Worm (Caenorhabditis elegans) whole organism, midembryonic: Measurements from ENCODE around the gene srsx-37.
"Not testable (repeated sequence)": the region's sequence is repeated elsewhere in the genome, so short reads cannot be mapped to it uniquely, and the experiment has no call there.

Experiments
- T22C8.4 ChIP-seq: fragments of 200-800 bp; sonication (Bioruptor generic); IDR thresholded peaks from 2 replicates; pipeline ENCODE4 v1.3.6; 2022; ENCODE audit warnings: missing genetic modification characterization, missing compliant biosample characterization
- cog-1 ChIP-seq: sonication (generic microtip); optimal IDR thresholded peaks from 2 replicates; lab custom pipeline; 2016; ENCODE audit warnings: missing genetic modification characterization, missing compliant biosample characterization
- flt-1 ChIP-seq: fragments of 200-800 bp; sonication (Bioruptor generic); IDR thresholded peaks from 2 replicates; pipeline ENCODE4 v1.3.6; 2022; ENCODE audit warnings: missing genetic modification characterization, missing compliant biosample characterization
- klf-2 ChIP-seq: fragments of 200-800 bp; sonication (Bioruptor generic); conservative IDR thresholded peaks from 2 replicates; pipeline ENCODE4 v1.3.6; 2022; ENCODE audit warnings: missing genetic modification reagents, missing genetic modification characterization, missing compliant biosample characterization
- med-1 ChIP-seq: sonication (generic microtip); optimal IDR thresholded peaks from 2 replicates; lab custom pipeline; 2017; ENCODE audit warnings: missing genetic modification characterization, mild to moderate bottlenecking, missing compliant biosample characterization, antibody characterized with exemption, missing genetic modification reagents; ENCODE audit not compliant: insufficient read depth
- ref-1 ChIP-seq: fragments of 200-800 bp; sonication (Bioruptor generic); conservative IDR thresholded peaks from 2 replicates; pipeline ENCODE4 v1.3.6; 2022; ENCODE audit warnings: missing genetic modification reagents, missing genetic modification characterization, missing compliant biosample characterization
- tab-1 ChIP-seq: fragments of 200-800 bp; sonication (Bioruptor generic); IDR thresholded peaks from 2 replicates; pipeline ENCODE4 v1.3.6; 2022; ENCODE audit warnings: missing genetic modification characterization, missing compliant biosample characterization
- ztf-23 ChIP-seq: fragments of 200-800 bp; sonication (Bioruptor generic); IDR thresholded peaks from 2 replicates; pipeline ENCODE4 v1.3.6; 2022; ENCODE audit warnings: missing genetic modification reagents, missing genetic modification characterization, missing compliant biosample characterization
- ztf-29 ChIP-seq: fragments of 200-800 bp; sonication (Bioruptor generic); IDR thresholded peaks from 2 replicates; pipeline ENCODE4 v1.3.6; 2022; ENCODE audit warnings: missing genetic modification reagents, missing genetic modification characterization, missing compliant biosample characterization

The srsx-37 gene

DNA sequence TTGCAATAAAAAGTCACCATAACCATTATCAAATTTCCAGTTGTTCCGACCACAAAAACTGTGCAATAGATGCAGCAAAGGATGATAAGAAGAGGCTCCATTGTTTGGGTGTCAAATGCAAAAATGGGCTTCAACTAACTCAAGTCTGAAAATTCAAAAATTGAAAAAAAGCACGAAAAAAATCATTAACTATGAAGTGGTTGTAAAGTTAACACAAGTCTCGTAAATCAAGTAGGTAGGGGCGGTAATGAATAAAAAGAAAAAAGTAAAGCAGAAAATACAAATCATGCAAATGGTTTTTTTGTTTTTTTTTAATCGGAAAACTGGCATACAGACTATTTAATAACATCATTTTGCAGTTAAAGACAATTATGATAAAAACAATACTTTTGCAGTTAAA, 2.3 kb downstream of the srsx-37 start, which contains the start of gene srsx-39:
srsx-39 (minus strand) TSS at position 101 of the 400 bp plus-strand sequence.
- not testable (repeated sequence) for TF ChIP-seq med-1 (GFP tag; lab: Kevin White, UChicago); cog-1; klf-2

DNA sequence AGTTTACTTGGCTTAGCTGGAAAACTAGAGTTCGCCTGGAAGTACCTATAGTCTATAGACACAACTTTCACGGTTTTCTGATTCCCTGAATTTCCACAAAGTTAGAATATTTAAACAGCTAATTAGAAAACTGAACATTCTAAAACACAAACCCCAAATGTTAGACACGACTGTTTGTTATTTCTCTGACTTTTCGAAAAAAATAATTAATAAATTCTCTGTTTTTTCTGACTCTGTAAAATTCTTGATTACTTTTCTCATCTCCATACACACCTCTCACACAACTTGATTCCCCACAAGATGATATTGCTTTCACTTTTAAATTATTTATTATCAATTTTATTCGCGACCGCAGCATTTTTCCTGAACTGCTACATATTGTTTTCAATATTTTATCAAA, 5.4 kb downstream of the srsx-37 start, which contains the start of gene srbc-75:
srbc-75 (plus strand) TSS at position 301 of the 400 bp plus-strand sequence.
- TF ChIP-seq ztf-23 (GFP tag; lab: Robert Waterston, UW) (no peak), ztf-29 (GFP tag; lab: Robert Waterston, UW) (no peak), tab-1 (GFP tag; lab: Robert Waterston, UW) (no peak), med-1 (GFP tag; lab: Kevin White, UChicago) (no peak), ref-1 (no peak), T22C8.4 (no peak), flt-1 (GFP tag; lab: Robert Waterston, UW) (no peak), cog-1 (no peak)

DNA sequence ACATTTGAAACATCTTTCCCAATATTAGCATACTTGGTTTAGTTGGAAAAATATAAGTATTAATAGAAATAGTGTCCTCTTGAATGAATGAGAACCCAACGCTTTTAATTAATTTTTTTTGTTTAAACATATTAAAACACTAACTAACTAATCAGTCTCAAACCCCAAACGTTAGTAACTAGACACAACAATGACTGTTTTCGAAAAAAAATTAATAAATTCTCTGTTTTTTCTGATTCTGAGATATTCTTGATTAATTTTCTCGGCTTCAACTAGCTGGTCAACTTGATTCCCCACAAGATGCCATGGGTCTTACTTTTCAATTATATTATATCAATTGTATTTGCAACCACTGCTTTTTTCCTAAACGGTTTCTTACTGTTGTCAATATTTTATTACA, 6.9 kb downstream of the srsx-37 start, which contains the start of gene srbc-76:
srbc-76 (plus strand) TSS at position 301 of the 400 bp plus-strand sequence.
- TF ChIP-seq med-1 (GFP tag; lab: Kevin White, UChicago) (no peak), klf-2 (no peak), tab-1 (GFP tag; lab: Robert Waterston, UW) (no peak), ztf-23 (GFP tag; lab: Robert Waterston, UW) (no peak), T22C8.4 (no peak), ztf-29 (GFP tag; lab: Robert Waterston, UW) (no peak)

DNA sequence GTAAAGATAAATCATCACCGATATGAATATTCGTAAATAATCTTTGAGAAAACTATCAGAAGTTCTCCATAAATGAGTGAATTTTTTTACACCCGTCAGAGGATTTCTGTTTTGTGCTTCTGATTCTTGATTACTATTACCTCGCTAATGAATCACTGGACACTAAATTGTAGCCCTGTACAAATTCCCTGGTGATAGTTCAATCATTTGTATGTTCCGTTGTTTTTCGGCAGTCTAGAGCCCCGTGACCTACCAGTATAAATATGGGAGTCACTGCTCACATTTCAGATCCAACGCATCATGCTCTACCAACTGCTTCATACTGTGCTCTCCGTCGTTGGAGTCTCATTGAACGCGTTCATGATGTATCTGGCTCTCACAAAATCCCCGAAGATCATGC, 8.6 kb downstream of the srsx-37 start, which contains the start of gene srd-28:
srd-28 (plus strand) TSS at position 301 of the 400 bp plus-strand sequence.
- not testable (repeated sequence) for TF ChIP-seq med-1 (GFP tag; lab: Kevin White, UChicago); cog-1; klf-2

DNA sequence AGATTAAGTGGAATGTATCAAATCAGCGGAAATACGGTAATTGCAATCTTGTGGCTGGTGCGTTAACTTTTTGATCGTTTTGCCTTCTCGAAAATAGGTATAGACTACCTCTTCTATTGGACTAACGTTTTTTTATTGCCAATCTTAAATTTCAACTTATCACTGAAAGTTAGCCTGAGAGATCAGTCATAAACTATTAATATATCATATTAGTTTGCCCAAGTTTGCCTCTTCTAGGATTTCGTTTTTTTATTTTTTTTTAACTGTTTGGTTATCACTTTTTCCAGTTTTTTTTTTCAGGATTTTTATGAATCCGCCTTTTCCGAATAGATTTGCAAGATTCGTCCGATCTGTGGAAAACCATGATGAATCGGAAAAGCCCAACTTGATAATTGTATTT, 14.5 kb downstream of the srsx-37 start, which contains the start of gene kin-30:
kin-30 (plus strand) TSS at position 301 of the 400 bp plus-strand sequence.
- no peak for TF ChIP-seq flt-1 (GFP tag; lab: Robert Waterston, UW)
- TF ChIP-seq ztf-29 (GFP tag; lab: Robert Waterston, UW) = no peak
- no peak for TF ChIP-seq med-1 (GFP tag; lab: Kevin White, UChicago)
- no peak for TF ChIP-seq ztf-23 (GFP tag; lab: Robert Waterston, UW)
- TF ChIP-seq T22C8.4 = no peak
- TF ChIP-seq klf-2 = no peak
- TF ChIP-seq tab-1 (GFP tag; lab: Robert Waterston, UW) = no peak
- no peak for TF ChIP-seq cog-1
- no peak for TF ChIP-seq ref-1

DNA sequence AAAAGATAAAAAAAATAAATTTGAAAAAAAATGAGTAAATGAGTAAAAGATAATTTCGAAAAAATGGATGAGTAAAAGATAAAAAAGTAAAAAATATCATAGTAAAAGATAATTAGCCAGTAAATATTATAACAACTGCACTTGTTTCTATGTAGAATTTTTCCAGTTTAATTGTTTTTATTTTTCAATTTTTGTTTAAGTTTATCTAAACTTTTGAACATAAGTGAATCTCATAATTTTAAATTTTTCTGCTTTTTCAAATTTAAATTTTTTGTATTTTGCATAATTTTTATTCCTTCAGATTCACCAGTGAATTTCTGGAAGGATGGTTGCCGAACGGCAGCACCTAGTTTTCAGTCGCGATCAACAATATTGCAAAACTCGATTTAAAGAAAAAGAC, 17.7 kb downstream of the srsx-37 start, which contains the start of gene chil-12:
chil-12 (plus strand) TSS at position 301 of the 400 bp plus-strand sequence.
- no peak for TF ChIP-seq ztf-23 (GFP tag; lab: Robert Waterston, UW)
- no peak for TF ChIP-seq med-1 (GFP tag; lab: Kevin White, UChicago)
- no peak for TF ChIP-seq klf-2
- TF ChIP-seq ztf-29 (GFP tag; lab: Robert Waterston, UW) = no peak
- TF ChIP-seq flt-1 (GFP tag; lab: Robert Waterston, UW) = no peak
- TF ChIP-seq cog-1 = no peak
- TF ChIP-seq T22C8.4 = no peak
- TF ChIP-seq tab-1 (GFP tag; lab: Robert Waterston, UW) = no peak
- no peak for TF ChIP-seq ref-1

DNA sequence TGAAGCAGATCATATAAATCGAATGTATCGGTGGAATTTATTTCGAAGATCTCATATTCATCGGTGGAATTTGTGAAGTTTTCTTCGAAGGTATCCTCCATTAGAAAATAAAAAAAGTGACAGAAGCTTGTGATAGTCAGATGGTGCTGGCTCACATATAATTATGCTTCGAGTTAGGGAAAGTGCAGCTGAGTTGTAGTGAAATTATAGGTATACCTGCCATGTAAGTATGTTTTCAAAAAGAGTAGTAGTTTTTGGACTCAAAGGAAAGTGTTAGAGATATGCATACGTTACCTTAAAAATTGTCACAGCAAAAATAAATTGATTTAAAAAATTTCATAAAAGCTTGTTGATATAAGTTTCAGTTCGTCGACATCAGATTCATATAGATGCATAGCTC, 18.7 kb downstream of the srsx-37 start, which contains the start of gene srw-11:
srw-11 (minus strand) TSS at position 101 of the 400 bp plus-strand sequence.
- TF ChIP-seq ref-1 (no peak), med-1 (GFP tag; lab: Kevin White, UChicago) (no peak), ztf-23 (GFP tag; lab: Robert Waterston, UW) (no peak), klf-2 (no peak), cog-1 (no peak), T22C8.4 (no peak), flt-1 (GFP tag; lab: Robert Waterston, UW) (no peak), ztf-29 (GFP tag; lab: Robert Waterston, UW) (no peak), tab-1 (GFP tag; lab: Robert Waterston, UW) (no peak)

DNA sequence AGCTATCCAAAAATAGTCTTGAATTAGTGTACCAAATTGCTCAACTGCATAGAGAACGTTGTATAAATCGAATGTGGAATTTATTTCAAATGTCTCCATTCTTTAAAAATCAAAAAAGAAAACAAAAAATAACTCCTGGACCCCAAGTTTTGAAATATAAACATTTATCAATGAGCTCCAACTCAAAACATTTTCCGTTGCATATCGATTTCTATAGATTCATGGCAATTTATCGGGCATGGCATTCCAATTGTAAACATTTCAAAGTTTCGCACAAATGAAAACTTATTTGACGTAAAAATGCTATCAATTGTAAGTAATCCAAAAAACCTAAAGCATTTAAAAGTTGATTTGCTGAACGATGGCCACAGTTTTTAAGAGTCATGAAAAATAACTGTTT, 20.4 kb downstream of the srsx-37 start, which contains the start of gene srw-12:
srw-12 (minus strand) TSS at position 101 of the 400 bp plus-strand sequence.
- no peak for TF ChIP-seq T22C8.4
- no peak for TF ChIP-seq flt-1 (GFP tag; lab: Robert Waterston, UW)
- TF ChIP-seq tab-1 (GFP tag; lab: Robert Waterston, UW) = no peak
- no peak for TF ChIP-seq ref-1
- TF ChIP-seq klf-2 = no peak
- no peak for TF ChIP-seq ztf-29 (GFP tag; lab: Robert Waterston, UW)
- no peak for TF ChIP-seq ztf-23 (GFP tag; lab: Robert Waterston, UW)
- no peak for TF ChIP-seq cog-1
- TF ChIP-seq med-1 (GFP tag; lab: Kevin White, UChicago) = no peak

DNA sequence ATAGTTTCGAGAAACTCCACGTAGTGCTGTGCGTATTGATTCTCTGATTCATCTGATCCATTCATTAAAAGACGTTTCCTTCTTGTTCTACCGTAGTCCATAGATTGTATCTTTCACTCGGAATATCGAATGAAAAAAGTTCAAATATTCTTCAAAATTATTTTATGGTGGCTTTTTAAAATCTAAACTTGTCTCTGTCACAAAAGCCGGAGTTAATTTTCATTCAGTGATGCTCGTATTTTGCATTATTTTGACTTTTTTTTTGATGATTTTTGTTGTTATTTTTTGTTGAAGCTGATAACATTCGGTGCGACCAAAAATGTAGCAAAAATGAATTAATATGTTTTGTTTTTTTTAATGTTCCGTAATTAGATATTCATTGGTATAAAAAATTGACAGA, 23.3 kb downstream of the srsx-37 start, which contains the start of gene nhr-164:
nhr-164 (minus strand) TSS at position 101 of the 400 bp plus-strand sequence.
- TF ChIP-seq flt-1 (GFP tag; lab: Robert Waterston, UW) = no peak
- TF ChIP-seq tab-1 (GFP tag; lab: Robert Waterston, UW) = no peak
- no peak for TF ChIP-seq T22C8.4
- no peak for TF ChIP-seq ref-1
- no peak for TF ChIP-seq med-1 (GFP tag; lab: Kevin White, UChicago)
- TF ChIP-seq cog-1 = no peak
- TF ChIP-seq klf-2 = no peak
- TF ChIP-seq ztf-29 (GFP tag; lab: Robert Waterston, UW) = no peak
- no peak for TF ChIP-seq ztf-23 (GFP tag; lab: Robert Waterston, UW)

DNA sequence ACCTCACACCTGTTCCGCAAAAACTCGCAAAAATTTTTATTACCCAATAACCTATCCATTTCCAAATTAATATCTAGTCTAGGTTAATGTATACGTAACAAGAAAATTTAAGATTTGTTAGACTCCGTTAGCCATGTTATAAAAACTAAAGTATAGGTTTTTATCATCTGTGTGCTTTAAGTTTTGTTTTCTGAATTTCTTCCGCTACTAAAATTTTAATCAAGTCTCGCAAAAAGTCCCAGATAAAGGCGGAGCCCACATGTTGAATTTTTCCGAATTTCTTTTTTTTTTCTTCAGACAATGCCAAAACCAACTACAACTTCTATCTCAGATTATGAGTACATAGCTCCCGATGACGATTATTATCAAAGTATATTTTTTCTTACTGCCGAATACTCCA, 26.7 kb downstream of the srsx-37 start, which contains the start of gene srw-13:
srw-13 (plus strand) TSS at position 301 of the 400 bp plus-strand sequence.
- TF ChIP-seq cog-1 = no peak
- TF ChIP-seq tab-1 (GFP tag; lab: Robert Waterston, UW) = no peak
- no peak for TF ChIP-seq ref-1
- TF ChIP-seq ztf-29 (GFP tag; lab: Robert Waterston, UW) = no peak
- TF ChIP-seq med-1 (GFP tag; lab: Kevin White, UChicago) = no peak
- no peak for TF ChIP-seq flt-1 (GFP tag; lab: Robert Waterston, UW)
- TF ChIP-seq T22C8.4 = no peak
- TF ChIP-seq klf-2 = no peak
- no peak for TF ChIP-seq ztf-23 (GFP tag; lab: Robert Waterston, UW)
